Worm (Caenorhabditis elegans): ENCODE results near the gene fat-3.

- TF ChIP-seq unc-62 (GFP tag; optimal IDR thresholded peaks at IDR 0.05) (no peak), ceh-8 (GFP tag; optimal IDR thresholded peaks at IDR 0.05) (no peak), lin-13 (GFP tag; optimal IDR thresholded peaks at IDR 0.05) (no peak), nhr-76 (tag; optimal IDR thresholded peaks at IDR 0.05) (no peak), ztf-11 (tag; optimal IDR thresholded peaks at IDR 0.05) (no peak), rnt-1 (tag; optimal IDR thresholded peaks at IDR 0.05) (no peak), efl-1 (optimal IDR thresholded peaks at IDR 0.05) (no peak), efl-1 (GFP tag; optimal IDR thresholded peaks at IDR 0.05 in 1 of 2) (no peak), zag-1 (tag; optimal IDR thresholded peaks at IDR 0.05) (no peak)
Measured at ce11 chrIV:9773441-9773840, 29.4 kb upstream of the fat-3 start.
